Worm (Caenorhabditis elegans): ENCODE results near the gene T28C6.3.

ce11 chrIV:8824145-8824833, 4.1 kb downstream of the T28C6.3 start, which contains the start of the genes col-117 and col-3:
- no peak for TF ChIP-seq lin-13 (GFP tag; optimal IDR thresholded peaks at IDR 0.05)
- no peak for TF ChIP-seq nhr-237 (tag; optimal IDR thresholded peaks at IDR 0.05)
- TF ChIP-seq mab-5 (tag; optimal IDR thresholded peaks at IDR 0.05): no peak
- no peak for TF ChIP-seq ztf-4 (tag; optimal IDR thresholded peaks at IDR 0.05)

Measured in whole organism, L2 larva.